Fruit fly (Drosophila melanogaster): ENCODE results near the gene Sgs3.

The Sgs3 gene

dm6 chr3L:11540330-11540702 is 28.3 kb downstream of the Sgs3 start (continued):
- TF ChIP-seq fd3F (GFP tag; optimal IDR thresholded peaks at IDR 0.05): peak; percentile 3
- TF ChIP-seq Awh (GFP tag; IDR thresholded peaks at IDR 0.05): 0 out of 2 replicates have a peak, but pooled peaks have one; percentile 10
- TF ChIP-seq Scr (GFP tag; IDR thresholded peaks at IDR 0.05; ENCODE audit: partially characterized antibody): no peak
- TF ChIP-seq twi (tag; optimal IDR thresholded peaks at IDR 0.05): no peak
- peak; percentile 80 for TF ChIP-seq Vsx1 (GFP tag; optimal IDR thresholded peaks at IDR 0.05)
- TF ChIP-seq schlank (tag; optimal IDR thresholded peaks at IDR 0.05): no peak
- TF ChIP-seq hbn (GFP tag; IDR thresholded peaks at IDR 0.05; ENCODE audit: partially characterized antibody): no peak
- peak; percentile 7 for TF ChIP-seq gcm (GFP tag; optimal IDR thresholded peaks at IDR 0.05)
- no peak for TF ChIP-seq br (optimal IDR thresholded peaks at IDR 0.05)
- peak in 1 of 2 experiments; percentile 54 for TF ChIP-seq bsh (GFP tag; optimal IDR thresholded peaks at IDR 0.05)
- peak; percentile 21 for TF ChIP-seq Nf-YC (tag; optimal IDR thresholded peaks at IDR 0.05)
- peak; percentile 75 for TF ChIP-seq CG17568 (GFP tag; optimal IDR thresholded peaks at IDR 0.05)
- no peak for TF ChIP-seq bowl (GFP tag; IDR thresholded peaks at IDR 0.05)
- TF ChIP-seq CG32772 (GFP tag; IDR thresholded peaks at IDR 0.05): no peak
- no peak for TF ChIP-seq Hr51 (GFP tag; optimal IDR thresholded peaks at IDR 0.05)
- peak; percentile 22 for TF ChIP-seq CG10147 (GFP tag; optimal IDR thresholded peaks at IDR 0.05)
- TF ChIP-seq CG17829 (tag; optimal IDR thresholded peaks at IDR 0.05): peak; percentile 25
- TF ChIP-seq Xbp1 (GFP tag; optimal IDR thresholded peaks at IDR 0.05): no peak
- TF ChIP-seq Stat92E (GFP tag; optimal IDR thresholded peaks at IDR 0.05): no peak
- peak; percentile 54 for TF ChIP-seq CG15514 (GFP tag; optimal IDR thresholded peaks at IDR 0.05)
- no peak for TF ChIP-seq dati (GFP tag; IDR thresholded peaks at IDR 0.05)
- peak; percentile 5 for TF ChIP-seq CoRest (tag; optimal IDR thresholded peaks at IDR 0.05)
- peak; percentile 38 for TF ChIP-seq kay (GFP tag; optimal IDR thresholded peaks at IDR 0.05)
- no peak for TF ChIP-seq CG4404 (GFP tag; IDR thresholded peaks at IDR 0.05)
- TF ChIP-seq Neu2 (GFP tag; optimal IDR thresholded peaks at IDR 0.05; ENCODE audit: borderline replicate concordance): no peak
- no peak for TF ChIP-seq CG10274 (GFP tag; optimal IDR thresholded peaks at IDR 0.05)
- no peak for TF ChIP-seq prd (optimal IDR thresholded peaks at IDR 0.05)
- no peak for TF ChIP-seq prd (GFP tag; IDR thresholded peaks at IDR 0.05)
- no peak for TF ChIP-seq sd (tag; optimal IDR thresholded peaks at IDR 0.05)
- no peak for TF ChIP-seq Atf3 (GFP tag; optimal IDR thresholded peaks at IDR 0.05)
- peak; percentile 86 for TF ChIP-seq Med (GFP tag)
- peak; percentile 10 for TF ChIP-seq CG10543 (GFP tag; optimal IDR thresholded peaks at IDR 0.05)
- TF ChIP-seq CG6254 (GFP tag; optimal IDR thresholded peaks at IDR 0.05): peak; percentile 19
- no peak for TF ChIP-seq Poxn (GFP tag; IDR thresholded peaks at IDR 0.05)
- TF ChIP-seq tup (GFP tag; optimal IDR thresholded peaks at IDR 0.05): no peak
- no peak for TF ChIP-seq bbx (GFP tag; IDR thresholded peaks at IDR 0.05; ENCODE audit: partially characterized antibody)
- TF ChIP-seq Hr78 (GFP tag; optimal IDR thresholded peaks at IDR 0.05): peak in 1 of 2 experiments; percentile 58
- TF ChIP-seq CG8924 (tag; optimal IDR thresholded peaks at IDR 0.05): no peak
- TF ChIP-seq cwo (GFP tag; optimal IDR thresholded peaks at IDR 0.05): no peak
- TF ChIP-seq CG34422 (GFP tag; IDR thresholded peaks at IDR 0.05): no peak
- TF ChIP-seq unc-4 (GFP tag; IDR thresholded peaks at IDR 0.05; ENCODE audit: partially characterized antibody): no peak
- no peak for TF ChIP-seq ap (GFP tag; IDR thresholded peaks at IDR 0.05)
- TF ChIP-seq amos (GFP tag; IDR thresholded peaks at IDR 0.05; ENCODE audit: partially characterized antibody): no peak
- no peak for TF ChIP-seq Bgb (GFP tag; IDR thresholded peaks at IDR 0.05; ENCODE audit: partially characterized antibody)
- no peak for TF ChIP-seq Nf-YA (GFP tag; IDR thresholded peaks at IDR 0.05)
- peak; percentile 10 for TF ChIP-seq bab2 (GFP tag; optimal IDR thresholded peaks at IDR 0.05)
- TF ChIP-seq gce (GFP tag; IDR thresholded peaks at IDR 0.05): peak; percentile 53; the same call in 1 of the 3 replicates
- TF ChIP-seq da (GFP tag; optimal IDR thresholded peaks at IDR 0.05): no peak
- peak in 1 of 2 experiments; percentile 90 for TF ChIP-seq Eip74EF (GFP tag; optimal IDR thresholded peaks at IDR 0.05)

All from whole organism, embryonic.